Fruit fly (Drosophila melanogaster) whole organism, wandering third instar larva: ENCODE data around the gene Brr2.
A peak's percentile ranks its signal among the peaks of the same experiment; 100 is the strongest.

Experiments used
- Abd-B ChIP-seq: fragments of >200 bp; optimal IDR thresholded peaks from 2 replicates; lab custom pipeline; 2017; ENCODE audit warnings: missing biosample characterization, missing genetic modification characterization
- CG32264 ChIP-seq: fragments of 200-800 bp; sonication (Bioruptor generic); optimal IDR thresholded peaks from 2 replicates; lab custom pipeline; 2016; ENCODE audit warnings: missing biosample characterization, missing genetic modification characterization
- CG9705 ChIP-seq: fragments of 200-800 bp; sonication (Bioruptor generic); optimal IDR thresholded peaks from 2 replicates; lab custom pipeline; 2018; ENCODE audit warnings: missing biosample characterization, mild to moderate bottlenecking, missing genetic modification characterization
- CrebA ChIP-seq: fragments of 200-800 bp; sonication (Bioruptor generic); optimal IDR thresholded peaks from 2 replicates; lab custom pipeline; 2016; ENCODE audit warnings: missing biosample characterization, mild to moderate bottlenecking, missing genetic modification characterization, borderline replicate concordance
- Dfd ChIP-seq: fragments of >200 bp; optimal IDR thresholded peaks from 2 replicates; lab custom pipeline; 2017; ENCODE audit warnings: missing biosample characterization, missing genetic modification characterization
- Dif ChIP-seq: fragments of 200-275, 200-300 bp; sonication (Bioruptor generic); optimal IDR thresholded peaks from 2 replicates; lab custom pipeline; 2018; ENCODE audit warnings: missing biosample characterization, missing genetic modification characterization; ENCODE audit not compliant: partially characterized antibody
- GATAd ChIP-seq: sonication (Bioruptor generic); optimal IDR thresholded peaks from 2 replicates; lab custom pipeline; 2016; ENCODE audit warnings: missing biosample characterization, missing genetic modification characterization
- HLH106 ChIP-seq: fragments of 200-800 bp; optimal IDR thresholded peaks from 3 replicates; lab custom pipeline; 2019; ENCODE audit warnings: missing biosample characterization, mild to moderate bottlenecking, missing genetic modification characterization, moderate library complexity
- Hnf4 ChIP-seq: fragments of 200-800 bp; sonication (Bioruptor generic); optimal IDR thresholded peaks from 2 replicates; lab custom pipeline; 2016; ENCODE audit warnings: missing biosample characterization, mild to moderate bottlenecking, missing genetic modification characterization
- Hr78 ChIP-seq: fragments of >200 bp; optimal IDR thresholded peaks from 2 replicates; lab custom pipeline; 2017; ENCODE audit warnings: missing biosample characterization, missing genetic modification characterization
- Hr83 ChIP-seq: fragments of 200-300 bp; sonication (Bioruptor generic); optimal IDR thresholded peaks from 2 replicates; lab custom pipeline; 2016; ENCODE audit warnings: missing biosample characterization, mild to moderate bottlenecking, missing genetic modification characterization, moderate library complexity; ENCODE audit not compliant: poor library complexity, severe bottlenecking
- Jra ChIP-seq: sonication (Bioruptor generic); optimal IDR thresholded peaks from 2 replicates; lab custom pipeline; 2016; ENCODE audit warnings: missing biosample characterization, missing genetic modification characterization
- Mio ChIP-seq: sonication (Bioruptor generic); optimal IDR thresholded peaks from 2 replicates; lab custom pipeline; 2016; ENCODE audit warnings: missing biosample characterization, missing genetic modification characterization
- Myc ChIP-seq: fragments of >200 bp; optimal IDR thresholded peaks from 2 replicates; lab custom pipeline; 2017
- N ChIP-seq: fragments of >200 bp; optimal IDR thresholded peaks from 2 replicates; lab custom pipeline; 2018; ENCODE audit warnings: missing biosample characterization, missing external identifiers, missing genetic modification characterization
- OdsH ChIP-seq: fragments of 200-800 bp; sonication (Bioruptor generic); optimal IDR thresholded peaks from 2 replicates; lab custom pipeline; 2016; ENCODE audit warnings: missing biosample characterization, mild to moderate bottlenecking, missing genetic modification characterization
- Rel ChIP-seq, 2 experiments: fragments of 200-800 bp; sonication (Bioruptor generic) in 1 of 2; optimal IDR thresholded peaks; 2 replicates in 1 of 2; 3 replicates in 1 of 2; lab custom pipeline; 2016 to 2019; ENCODE audit warnings: mild to moderate bottlenecking in 2 of 2, missing biosample characterization in 2 of 2, missing genetic modification characterization in 2 of 2, moderate library complexity in 1 of 2
- Sp1 ChIP-seq: fragments of 200-800 bp; sonication (Bioruptor generic); optimal IDR thresholded peaks from 3 replicates; lab custom pipeline; 2019; ENCODE audit warnings: missing biosample characterization, mild to moderate bottlenecking, missing genetic modification characterization, moderate library complexity
- Vsx2 ChIP-seq: fragments of 200-300, 225-300 bp; sonication (Bioruptor generic); optimal IDR thresholded peaks from 2 replicates; lab custom pipeline; 2018; ENCODE audit warnings: missing biosample characterization, missing genetic modification characterization; ENCODE audit not compliant: partially characterized antibody
- br ChIP-seq: fragments of 200-800 bp; sonication (Bioruptor generic); optimal IDR thresholded peaks from 2 replicates; lab custom pipeline; 2016; ENCODE audit warnings: missing biosample characterization, missing genetic modification characterization
- brk ChIP-seq: fragments of 200-800 bp; sonication (Bioruptor generic); optimal IDR thresholded peaks from 2 replicates; lab custom pipeline; 2016; ENCODE audit warnings: missing biosample characterization, mild to moderate bottlenecking, missing genetic modification characterization
- dl ChIP-seq, 2 experiments: fragments of 175-275, 200-275 bp in 1 of 2; fragments of 200-275 bp in 1 of 2; sonication (Bioruptor generic); optimal IDR thresholded peaks; lab custom pipeline; 2018; ENCODE audit warnings: mild to moderate bottlenecking in 2 of 2, missing biosample characterization in 2 of 2, missing genetic modification characterization in 2 of 2, moderate library complexity in 2 of 2; ENCODE audit not compliant: partially characterized antibody in 2 of 2, insufficient read depth in 1 of 2
- dmrt93B ChIP-seq: fragments of 200-800 bp; sonication (Bioruptor generic); optimal IDR thresholded peaks from 2 replicates; lab custom pipeline; 2018; ENCODE audit warnings: missing biosample characterization, mild to moderate bottlenecking, missing genetic modification characterization
- dsf ChIP-seq: sonication (Bioruptor generic); optimal IDR thresholded peaks from 2 replicates; lab custom pipeline; 2016; ENCODE audit warnings: missing biosample characterization, missing genetic modification characterization, borderline replicate concordance
- ey ChIP-seq: fragments of 200-800 bp; sonication (Bioruptor generic); optimal IDR thresholded peaks from 2 replicates; lab custom pipeline; 2016; ENCODE audit warnings: missing biosample characterization, missing genetic modification characterization
- foxo ChIP-seq, 2 experiments: fragments of 200-800 bp; sonication (Bioruptor generic); optimal IDR thresholded peaks; 2 replicates in 1 of 2; 3 replicates in 1 of 2; lab custom pipeline; 2016 to 2017; ENCODE audit warnings: missing biosample characterization in 2 of 2, missing genetic modification characterization in 2 of 2
- fru ChIP-seq: fragments of 200-800 bp; sonication (Bioruptor generic); optimal IDR thresholded peaks from 3 replicates; lab custom pipeline; 2016; ENCODE audit warnings: missing biosample characterization, mild to moderate bottlenecking, missing genetic modification characterization
- h ChIP-seq: fragments of 200-800 bp; sonication (Bioruptor generic); optimal IDR thresholded peaks from 3 replicates; lab custom pipeline; 2016; ENCODE audit warnings: missing biosample characterization, mild to moderate bottlenecking, missing genetic modification characterization
- jim ChIP-seq: fragments of 175-275, 200-325 bp; sonication (Bioruptor generic); optimal IDR thresholded peaks from 2 replicates; lab custom pipeline; 2016; ENCODE audit warnings: missing biosample characterization, mild to moderate bottlenecking, missing genetic modification characterization
- lola ChIP-seq: fragments of >200 bp; optimal IDR thresholded peaks from 2 replicates; lab custom pipeline; 2017; ENCODE audit warnings: missing biosample characterization, missing genetic modification characterization
- pan ChIP-seq: fragments of >200 bp; optimal IDR thresholded peaks from 2 replicates; lab custom pipeline; 2017
- psq ChIP-seq: fragments of 200-800 bp; sonication (Bioruptor generic); optimal IDR thresholded peaks from 3 replicates; lab custom pipeline; 2017; ENCODE audit warnings: missing biosample characterization, mild to moderate bottlenecking, missing genetic modification characterization, moderate library complexity
- rgr ChIP-seq: fragments of 200-800 bp; sonication (Bioruptor generic); optimal IDR thresholded peaks from 3 replicates; lab custom pipeline; 2016; ENCODE audit warnings: missing biosample characterization, mild to moderate bottlenecking, missing genetic modification characterization
- sage ChIP-seq: fragments of 200-800 bp; sonication (Bioruptor generic); optimal IDR thresholded peaks from 2 replicates; lab custom pipeline; 2016; ENCODE audit warnings: missing biosample characterization, mild to moderate bottlenecking, missing genetic modification characterization
- sv ChIP-seq: fragments of 200-800 bp; sonication (Bioruptor generic); optimal IDR thresholded peaks from 3 replicates; lab custom pipeline; 2016; ENCODE audit warnings: missing biosample characterization, missing genetic modification characterization
- tai ChIP-seq: sonication (Bioruptor generic); optimal IDR thresholded peaks from 2 replicates; lab custom pipeline; 2016; ENCODE audit warnings: missing biosample characterization, missing genetic modification characterization
- usp ChIP-seq: fragments of >200 bp; optimal IDR thresholded peaks from 2 replicates; lab custom pipeline; 2017; ENCODE audit warnings: missing biosample characterization, missing genetic modification characterization
- woc ChIP-seq: sonication (Bioruptor generic); optimal IDR thresholded peaks from 2 replicates; lab custom pipeline; 2016; ENCODE audit warnings: missing biosample characterization, mild to moderate bottlenecking, missing genetic modification characterization

Gene Brr2

dm6 chr3L:16001164-16001679, 33.5 kb upstream of the Brr2 start:
- TF ChIP-seq OdsH (GFP tag; lab: Kevin White, UChicago): peak; percentile 79
- no peak for TF ChIP-seq N (GFP tag; lab: Kevin White, UChicago)
- TF ChIP-seq CrebA (GFP tag; lab: Kevin White, UChicago): no peak
- peak; percentile 54 for TF ChIP-seq Sp1 (GFP tag; lab: Kevin White, UChicago)
- TF ChIP-seq h: peak; percentile 76
- TF ChIP-seq GATAd (GFP tag; lab: Kevin White, UChicago): no peak
- TF ChIP-seq usp (GFP tag; lab: Kevin White, UChicago): no peak
- TF ChIP-seq brk (GFP tag; lab: Kevin White, UChicago): peak; percentile 42
- peak; percentile 34 for TF ChIP-seq Jra
- no peak for TF ChIP-seq dl (GFP tag; optimal IDR thresholded peaks at IDR 0.05; lab: Kevin White, UChicago; ENCODE audit: insufficient read depth in 1 of 2, partially characterized antibody in 2 of 2)
- TF ChIP-seq Rel (GFP tag; optimal IDR thresholded peaks at IDR 0.05; lab: Kevin White, UChicago): no peak
- peak; percentile 58 for TF ChIP-seq Rel (tag; optimal IDR thresholded peaks at IDR 0.05; lab: Kevin White, UChicago)
- TF ChIP-seq Hr78 (GFP tag; lab: Kevin White, UChicago): no peak
- TF ChIP-seq Vsx2 (GFP tag; lab: Kevin White, UChicago): no peak
- TF ChIP-seq CG9705 (GFP tag; lab: Kevin White, UChicago): no peak
- TF ChIP-seq lola (GFP tag; lab: Kevin White, UChicago): no peak
- TF ChIP-seq dsf (GFP tag; lab: Kevin White, UChicago): no peak
- peak; percentile 70 for TF ChIP-seq fru (GFP tag; lab: Kevin White, UChicago)
- peak in 1 of 2 experiments; percentile 68 for TF ChIP-seq foxo (GFP tag; optimal IDR thresholded peaks at IDR 0.05; lab: Kevin White, UChicago)
- peak; percentile 6 for TF ChIP-seq CG32264 (GFP tag; lab: Kevin White, UChicago)
- TF ChIP-seq woc (GFP tag; lab: Kevin White, UChicago): peak; percentile 30
- TF ChIP-seq rgr (GFP tag; lab: Kevin White, UChicago): peak; percentile 66
- no peak for TF ChIP-seq Dfd
- TF ChIP-seq ey (GFP tag; lab: Kevin White, UChicago): peak; percentile 77
- no peak for TF ChIP-seq Myc (lab: Kevin White, UChicago)
- no peak for TF ChIP-seq Mio (GFP tag; lab: Kevin White, UChicago)
- TF ChIP-seq tai (GFP tag; lab: Kevin White, UChicago): no peak
- TF ChIP-seq br (GFP tag; lab: Kevin White, UChicago): peak; percentile 66
- peak; percentile 55 for TF ChIP-seq sv
- no peak for TF ChIP-seq jim (GFP tag; lab: Kevin White, UChicago)
- TF ChIP-seq pan (lab: Kevin White, UChicago): no peak
- no peak for TF ChIP-seq sage
- TF ChIP-seq HLH106: peak; percentile 62
- TF ChIP-seq Hr83 (GFP tag; lab: Kevin White, UChicago): no peak
- no peak for TF ChIP-seq Dif (GFP tag; lab: Kevin White, UChicago)
- TF ChIP-seq psq (GFP tag; lab: Kevin White, UChicago): peak; percentile 38
- TF ChIP-seq Abd-B (GFP tag; lab: Kevin White, UChicago): no peak
- no peak for TF ChIP-seq dmrt93B (GFP tag; lab: Kevin White, UChicago)
- peak; percentile 47 for TF ChIP-seq Hnf4 (GFP tag; lab: Kevin White, UChicago)
- TF ChIP-seq, all 38 proteins: peak for 17

dm6 chr3L:15999358-16000005, 31.8 kb upstream of the Brr2 start:
- TF ChIP-seq Rel (GFP tag; optimal IDR thresholded peaks at IDR 0.05; lab: Kevin White, UChicago) (no peak), Rel (tag; optimal IDR thresholded peaks at IDR 0.05; lab: Kevin White, UChicago) (peak; percentile 90), rgr (GFP tag; lab: Kevin White, UChicago) (peak; percentile 15), fru (GFP tag; lab: Kevin White, UChicago) (peak; percentile 26), psq (GFP tag; lab: Kevin White, UChicago) (peak; percentile 37), Jra (no peak)
